Fruit fly (Drosophila melanogaster): ENCODE data around the gene tos.
A peak's percentile ranks its signal among the peaks of the same experiment; 100 is the strongest.

Gene tos

dm6 chr2L:18705617-18706046 lies 23.8 kb upstream of the tos start, which contains the start of gene Jwa (continued):
- TF ChIP-seq scrt (GFP tag; optimal IDR thresholded peaks at IDR 0.05) (peak; percentile 57), CkIIα-i1 (GFP tag; IDR thresholded peaks at IDR 0.05) (no peak), CG14965 (GFP tag; optimal IDR thresholded peaks at IDR 0.05; ENCODE audit: borderline replicate concordance) (no peak), Atf6 (GFP tag; IDR thresholded peaks at IDR 0.05) (peak; percentile 82), Rx (GFP tag; IDR thresholded peaks at IDR 0.05) (peak; percentile 81), CG10543 (GFP tag; optimal IDR thresholded peaks at IDR 0.05) (peak; percentile 94), CG1602 (GFP tag; optimal IDR thresholded peaks at IDR 0.05) (peak; percentile 94), Pdp1 (GFP tag; optimal IDR thresholded peaks at IDR 0.05) (peak; percentile 81 to 96), Dip3 (GFP tag; optimal IDR thresholded peaks at IDR 0.05) (peak; percentile 94), Spps (tag; optimal IDR thresholded peaks at IDR 0.05) (peak; percentile 72), fu2 (GFP tag; optimal IDR thresholded peaks at IDR 0.05) (peak; percentile 93), Ets65A (GFP tag) (peak; percentile 99), CG3847 (GFP tag; IDR thresholded peaks at IDR 0.05) (peak; percentile 96), CG34224 (GFP tag; IDR thresholded peaks at IDR 0.05; ENCODE audit: partially characterized antibody) (peak; percentile 100), CG7372 (GFP tag; IDR thresholded peaks at IDR 0.05) (peak; percentile 92), CG9609 (GFP tag; optimal IDR thresholded peaks at IDR 0.05) (peak; percentile 95), stwl (tag; optimal IDR thresholded peaks at IDR 0.05) (peak; percentile 72), CG7987 (GFP tag; optimal IDR thresholded peaks at IDR 0.05) (peak; percentile 61), CG12155 (GFP tag; optimal IDR thresholded peaks at IDR 0.05) (peak; percentile 97), CG10366 (GFP tag; IDR thresholded peaks at IDR 0.05) (peak; percentile 89), h (optimal IDR thresholded peaks at IDR 0.05) (no peak), CG13123 (GFP tag; optimal IDR thresholded peaks at IDR 0.05) (peak; percentile 86), dati (GFP tag; IDR thresholded peaks at IDR 0.05) (peak; percentile 41; the same call in 1 of the 2 replicates), CG11696 (GFP tag; IDR thresholded peaks at IDR 0.05) (no peak), lbe (GFP tag; optimal IDR thresholded peaks at IDR 0.05) (peak; percentile 97), CG8359 (GFP tag; optimal IDR thresholded peaks at IDR 0.05; ENCODE audit: borderline replicate concordance) (peak; percentile 10), CG4424 (GFP tag; optimal IDR thresholded peaks at IDR 0.05) (peak; percentile 84), so (GFP tag; IDR thresholded peaks at IDR 0.05) (peak; percentile 84; the same call in 2 of the 3 replicates), sisA (GFP tag; IDR thresholded peaks at IDR 0.05) (peak; percentile 96), Sry-β (GFP tag; optimal IDR thresholded peaks at IDR 0.05) (no peak), CG17912 (GFP tag; optimal IDR thresholded peaks at IDR 0.05) (peak; percentile 46), mirr (GFP tag; optimal IDR thresholded peaks at IDR 0.05) (peak; percentile 38), CG4360 (GFP tag; IDR thresholded peaks at IDR 0.05) (no peak; the same call in 1 of the 2 replicates), Hmr (GFP tag; optimal IDR thresholded peaks at IDR 0.05) (peak; percentile 97), CG6254 (GFP tag; optimal IDR thresholded peaks at IDR 0.05) (peak; percentile 28), CG18599 (GFP tag; optimal IDR thresholded peaks at IDR 0.05) (peak; percentile 78), CG7271 (tag; optimal IDR thresholded peaks at IDR 0.05) (peak; percentile 63), Ssrp (tag; optimal IDR thresholded peaks at IDR 0.05) (peak; percentile 77), grau (tag; optimal IDR thresholded peaks at IDR 0.05) (peak; percentile 94), CG4404 (GFP tag; IDR thresholded peaks at IDR 0.05) (peak; percentile 94), bab2 (GFP tag; optimal IDR thresholded peaks at IDR 0.05) (peak; percentile 96), CG10959 (GFP tag; IDR thresholded peaks at IDR 0.05) (peak; percentile 82), CG7928 (GFP tag; optimal IDR thresholded peaks at IDR 0.05) (peak; percentile 44), Fer3 (tag; optimal IDR thresholded peaks at IDR 0.05) (peak; percentile 80), Nf-YA (GFP tag; IDR thresholded peaks at IDR 0.05) (peak; percentile 67), CG10431 (GFP tag; optimal IDR thresholded peaks at IDR 0.05) (peak; percentile 52), ac (GFP tag; optimal IDR thresholded peaks at IDR 0.05) (peak; percentile 71), CG15011 (GFP tag; optimal IDR thresholded peaks at IDR 0.05) (no peak), Hsf (GFP tag; optimal IDR thresholded peaks at IDR 0.05) (peak; percentile 98), CG14014 (GFP tag; IDR thresholded peaks at IDR 0.05) (peak; percentile 89), CG3726 (GFP tag; IDR thresholded peaks at IDR 0.05) (peak; percentile 90)

All from whole organism, embryonic.